Fruit fly (Drosophila melanogaster): ENCODE measurements around the gene CG42818.

DNA sequence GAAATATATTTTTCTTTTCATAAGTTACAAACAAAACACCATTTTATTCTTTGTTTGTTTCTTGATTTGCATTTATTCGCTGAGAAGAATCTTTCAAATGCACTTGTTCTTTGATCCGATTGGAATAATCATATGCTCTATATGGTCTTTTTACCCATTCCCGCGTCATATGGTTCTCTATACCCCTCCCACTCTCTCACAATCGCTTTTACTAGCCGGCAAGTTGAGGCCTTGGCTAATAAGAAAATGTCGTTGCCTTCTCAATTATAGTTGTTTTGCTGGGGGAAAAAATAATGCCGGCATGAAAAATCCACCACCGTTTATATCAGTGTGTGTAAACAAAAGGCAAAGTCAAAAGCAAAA, 27.1 kb downstream of the CG42818 start:
- no peak for TF ChIP-seq Sox100B (GFP tag; optimal IDR thresholded peaks at IDR 0.05)
- TF ChIP-seq Optix (GFP tag; IDR thresholded peaks at IDR 0.05), result no peak
- no peak for TF ChIP-seq Mad (GFP tag; optimal IDR thresholded peaks at IDR 0.05)
- TF ChIP-seq CG18476 (GFP tag; optimal IDR thresholded peaks at IDR 0.05), result no peak
- no peak for TF ChIP-seq dati (GFP tag; IDR thresholded peaks at IDR 0.05)
- TF ChIP-seq CG17385 (GFP tag; optimal IDR thresholded peaks at IDR 0.05), result no peak
- TF ChIP-seq chn (GFP tag; optimal IDR thresholded peaks at IDR 0.05), result no peak
- TF ChIP-seq CG4854 (GFP tag; optimal IDR thresholded peaks at IDR 0.05), result no peak
